Fruit fly (Drosophila melanogaster): ENCODE results near the gene CG8086.
A peak's percentile ranks its signal among the peaks of the same experiment; 100 is the strongest.

CG8086 gene

dm6 chr2L:8296395-8296794, 39.1 kb upstream of the CG8086 start (continued):
- TF ChIP-seq CG4360 (GFP tag; IDR thresholded peaks at IDR 0.05) (peak; percentile 94), CG2199 (GFP tag; IDR thresholded peaks at IDR 0.05) (no peak), NFAT (GFP tag; IDR thresholded peaks at IDR 0.05) (0 out of 2 replicates have a peak, but pooled peaks have one; percentile 9), gem (tag; optimal IDR thresholded peaks at IDR 0.05) (peak; percentile 5), Lpt (GFP tag; optimal IDR thresholded peaks at IDR 0.05) (no peak), B-H2 (GFP tag; optimal IDR thresholded peaks at IDR 0.05) (no peak), wdn (GFP tag; IDR thresholded peaks at IDR 0.05) (no peak), CG3407 (GFP tag; optimal IDR thresholded peaks at IDR 0.05) (no peak), CG18599 (GFP tag; optimal IDR thresholded peaks at IDR 0.05) (peak; percentile 16), Hsf (GFP tag; optimal IDR thresholded peaks at IDR 0.05) (no peak)

- no peak for TF ChIP-seq CG6175 (GFP tag; IDR thresholded peaks at IDR 0.05)
- TF ChIP-seq oc (tag; optimal IDR thresholded peaks at IDR 0.05): peak; percentile 84
- TF ChIP-seq CG15269 (tag; optimal IDR thresholded peaks at IDR 0.05): peak; percentile 15
- no peak for TF ChIP-seq Eip74EF (GFP tag; optimal IDR thresholded peaks at IDR 0.05)
- TF ChIP-seq crol (GFP tag; IDR thresholded peaks at IDR 0.05): peak; percentile 36; the same call in 1 of the 2 replicates
- no peak for TF ChIP-seq Gsc (GFP tag; IDR thresholded peaks at IDR 0.05)
- no peak for TF ChIP-seq HmgD (GFP tag; optimal IDR thresholded peaks at IDR 0.05)
- TF ChIP-seq Med (GFP tag): peak; percentile 49
- TF ChIP-seq CG11504 (tag; optimal IDR thresholded peaks at IDR 0.05): no peak
- 0 out of 4 replicates have a peak, but pooled peaks have one; percentile 56 for TF ChIP-seq chinmo (GFP tag; IDR thresholded peaks at IDR 0.05; ENCODE audit: partially characterized antibody)
These were observed 36.7 kb upstream of the CG8086 start for dm6 chr2L:8294043-8294442.

- TF ChIP-seq kni (GFP tag; optimal IDR thresholded peaks at IDR 0.05): peak; percentile 11
- no peak for TF ChIP-seq crp (GFP tag; optimal IDR thresholded peaks at IDR 0.05)
- no peak for TF ChIP-seq tap (tag; optimal IDR thresholded peaks at IDR 0.05)
- no peak for TF ChIP-seq pum (GFP tag; optimal IDR thresholded peaks at IDR 0.05)
- no peak for TF ChIP-seq CG6683 (GFP tag; optimal IDR thresholded peaks at IDR 0.05)
- no peak for TF ChIP-seq CG13287 (GFP tag; IDR thresholded peaks at IDR 0.05; ENCODE audit: partially characterized antibody)
- TF ChIP-seq Dip3 (GFP tag; optimal IDR thresholded peaks at IDR 0.05): no peak
- TF ChIP-seq CG14667 (GFP tag; IDR thresholded peaks at IDR 0.05): no peak
- no peak for TF ChIP-seq pb (GFP tag; optimal IDR thresholded peaks at IDR 0.05)
- no peak for TF ChIP-seq CG9215 (GFP tag; IDR thresholded peaks at IDR 0.05)
- no peak for TF ChIP-seq CG11085 (GFP tag; IDR thresholded peaks at IDR 0.05)
- TF ChIP-seq CG7963 (GFP tag; IDR thresholded peaks at IDR 0.05; ENCODE audit: partially characterized antibody): no peak
- peak in 1 of 2 experiments; percentile 57 for TF ChIP-seq Pdp1 (GFP tag; optimal IDR thresholded peaks at IDR 0.05)
- no peak for TF ChIP-seq ems (GFP tag; optimal IDR thresholded peaks at IDR 0.05)
- peak; percentile 41 for TF ChIP-seq twi (tag; optimal IDR thresholded peaks at IDR 0.05)
- TF ChIP-seq inv (GFP tag; IDR thresholded peaks at IDR 0.05; ENCODE audit: partially characterized antibody): no peak
- no peak for TF ChIP-seq CG30020 (tag; optimal IDR thresholded peaks at IDR 0.05)
These were observed 36.1 kb upstream of the CG8086 start for dm6 chr2L:8293449-8293848.

Measured in whole organism, embryonic.